Worm (Caenorhabditis elegans) whole organism, L3 larva: ENCODE results near the gene sfa-1.
"Not testable (repeated sequence)": the region's sequence is repeated elsewhere in the genome, so short reads cannot be mapped to it uniquely, and the experiment has no call there.

Experiments
- ceh-9 ChIP-seq: sonication (generic microtip); optimal IDR thresholded peaks from 2 replicates; lab custom pipeline; 2018; ENCODE audit warnings: missing biosample characterization, missing genetic modification characterization
- lin-39 ChIP-seq: fragments of 150-350 bp; optimal IDR thresholded peaks from 2 replicates; lab custom pipeline; 2018; ENCODE audit warnings: missing biosample characterization, missing genetic modification reagents, missing genetic modification characterization
- nhr-237 ChIP-seq: fragments of 150-350 bp; optimal IDR thresholded peaks from 2 replicates; lab custom pipeline; 2014; ENCODE audit warnings: missing biosample characterization, missing genetic modification characterization
- tbx-2 ChIP-seq: sonication (generic microtip); optimal IDR thresholded peaks from 2 replicates; lab custom pipeline; 2016; ENCODE audit warnings: mild to moderate bottlenecking, missing genetic modification characterization, missing compliant biosample characterization

- not testable (repeated sequence) for TF ChIP-seq nhr-237; ceh-9; lin-39 (tag; lab: Kevin White, UChicago); tbx-2 (tag; lab: Kevin White, UChicago)
These were observed 45.8 kb downstream of the sfa-1 start, which contains the start of gene Y116A8C.465 for ce11 chrIV:17064937-17065336.
